Fruit fly (Drosophila melanogaster): Measurements from ENCODE around the gene CG13073.

DNA sequence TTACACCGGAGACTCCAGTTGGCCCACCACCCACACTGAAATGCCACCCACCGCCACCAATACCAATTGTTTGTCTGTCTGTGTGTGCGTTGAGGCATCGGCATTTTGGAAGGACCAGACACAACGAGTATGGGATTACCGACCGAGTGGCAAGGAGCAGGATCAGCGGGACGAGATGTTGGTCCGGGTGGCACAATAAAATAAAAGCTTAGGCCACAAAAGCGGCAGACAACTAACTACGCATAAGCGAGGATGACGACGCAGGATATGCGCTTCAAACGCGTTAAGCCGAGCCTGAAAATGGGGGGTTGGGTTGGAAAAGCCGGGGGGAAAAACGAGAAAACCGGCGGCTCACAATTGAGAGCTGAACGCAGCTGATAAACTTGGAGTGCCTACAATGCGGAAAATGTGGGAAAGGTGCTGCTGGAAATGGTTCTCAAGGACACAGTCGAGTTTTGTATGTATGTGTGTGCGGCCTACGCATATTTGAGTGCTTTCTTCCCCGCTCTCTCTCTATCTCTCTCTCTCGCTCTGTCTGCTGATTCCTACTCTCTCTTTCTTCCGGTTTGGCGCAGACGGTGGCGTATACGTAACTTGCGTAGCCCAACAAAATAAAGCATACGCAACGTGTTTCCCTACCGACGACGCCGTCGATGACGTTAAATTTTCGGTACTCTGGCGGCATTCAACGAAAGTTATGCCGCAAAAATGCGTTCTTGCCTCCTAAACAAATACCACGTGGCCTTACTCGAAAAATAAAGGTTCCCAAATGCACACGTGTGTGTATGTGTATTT is 24.3 kb downstream of the CG13073 start:
- TF ChIP-seq tai (GFP tag; optimal IDR thresholded peaks at IDR 0.05) (no peak), Hr78 (GFP tag; optimal IDR thresholded peaks at IDR 0.05) (no peak), Abd-B (GFP tag; optimal IDR thresholded peaks at IDR 0.05) (no peak), usp (GFP tag; optimal IDR thresholded peaks at IDR 0.05) (no peak), CG32264 (GFP tag; optimal IDR thresholded peaks at IDR 0.05) (no peak)

All from whole organism, wandering third instar larva.